Worm (Caenorhabditis elegans): Measurements from ENCODE around the gene tdo-2.

Gene tdo-2

DNA sequence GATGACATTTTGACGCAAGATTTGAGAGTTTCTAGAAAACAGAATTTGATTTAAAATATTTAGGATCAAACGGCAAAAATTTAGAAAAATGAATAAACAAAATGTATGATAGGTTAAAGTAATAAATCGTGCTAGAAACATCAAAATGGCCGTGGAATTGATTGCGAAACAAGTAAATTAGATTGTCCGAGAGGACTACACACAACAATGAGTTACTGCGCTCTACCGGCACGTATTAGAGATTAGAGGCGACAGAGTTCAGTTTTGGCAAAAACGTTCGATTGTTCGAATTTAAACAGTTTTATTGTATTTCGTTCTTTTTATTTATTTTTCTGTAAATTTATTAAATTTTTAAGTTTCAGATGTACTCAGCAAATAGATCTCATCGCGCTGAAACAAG lies 6.0 kb upstream of the tdo-2 start, which contains the start of the genes dnc-2 and bcl-7:
Gene dnc-2 (minus strand): TSS at position 33 of the 400 bp plus-strand sequence.
Gene bcl-7 (plus strand): TSS at position 363 of the 400 bp plus-strand sequence.
- TF ChIP-seq lin-35 (GFP tag; optimal IDR thresholded peaks at IDR 0.05), result peak in 1 of 3 experiments; percentile 6
- TF ChIP-seq hmg-1.2 (GFP tag; IDR thresholded peaks at IDR 0.05), result peak; percentile 94
- no peak for TF ChIP-seq hlh-12 (tag; optimal IDR thresholded peaks at IDR 0.05)
- TF ChIP-seq efl-1 (GFP tag; optimal IDR thresholded peaks at IDR 0.05), result no peak
- 0 out of 2 replicates have a peak, but pooled peaks have one; percentile 13 for TF ChIP-seq madf-8 (GFP tag; conservative IDR thresholded peaks at IDR 0.05)
- no peak for TF ChIP-seq ceh-58 (GFP tag; IDR thresholded peaks at IDR 0.05)
- no peak for TF ChIP-seq athp-1 (tag; optimal IDR thresholded peaks at IDR 0.05)
- no peak for TF ChIP-seq hrde-1 (tag; optimal IDR thresholded peaks at IDR 0.05; ENCODE audit: borderline replicate concordance)
- TF ChIP-seq F39B2.1 (GFP tag; IDR thresholded peaks at IDR 0.05), result no peak
- no peak for TF ChIP-seq egl-18 (GFP tag; IDR thresholded peaks at IDR 0.05)
- TF ChIP-seq cebp-1 (GFP tag; IDR thresholded peaks at IDR 0.05), result peak; percentile 79
- TF ChIP-seq cebp-1 (tag; optimal IDR thresholded peaks at IDR 0.05), result peak; percentile 96
- no peak for TF ChIP-seq somi-1 (GFP tag; optimal IDR thresholded peaks at IDR 0.05)
- peak; percentile 82 for TF ChIP-seq mcd-1 (GFP tag; IDR thresholded peaks at IDR 0.05)
- peak; percentile 60; the same call in 1 of the 2 replicates for TF ChIP-seq madf-6 (GFP tag; IDR thresholded peaks at IDR 0.05)
- peak; percentile 24 for TF ChIP-seq lsl-1 (GFP tag; optimal IDR thresholded peaks at IDR 0.05)
- peak; percentile 32; the same call in 1 of the 2 replicates for TF ChIP-seq F33H1.4 (GFP tag; IDR thresholded peaks at IDR 0.05)
- TF ChIP-seq mxl-1 (tag; optimal IDR thresholded peaks at IDR 0.05), result no peak
- TF ChIP-seq lsy-27 (tag; optimal IDR thresholded peaks at IDR 0.05; ENCODE audit: borderline replicate concordance, insufficient read depth), result no peak
- TF ChIP-seq lin-26 (GFP tag; IDR thresholded peaks at IDR 0.05), result no peak
- peak; percentile 19 for TF ChIP-seq ZK185.1 (tag; optimal IDR thresholded peaks at IDR 0.05; ENCODE audit: poor library complexity, severe bottlenecking)
- TF ChIP-seq snpc-4 (GFP tag; optimal IDR thresholded peaks at IDR 0.05), result no peak
- TF ChIP-seq snpc-4 (tag; optimal IDR thresholded peaks at IDR 0.05), result peak in 1 of 4 experiments; percentile 37
- no peak for TF ChIP-seq cebp-2 (GFP tag; IDR thresholded peaks at IDR 0.05)
- 0 out of 2 replicates have a peak, but pooled peaks have one; percentile 19 for TF ChIP-seq D2030.7 (GFP tag; IDR thresholded peaks at IDR 0.05)

DNA sequence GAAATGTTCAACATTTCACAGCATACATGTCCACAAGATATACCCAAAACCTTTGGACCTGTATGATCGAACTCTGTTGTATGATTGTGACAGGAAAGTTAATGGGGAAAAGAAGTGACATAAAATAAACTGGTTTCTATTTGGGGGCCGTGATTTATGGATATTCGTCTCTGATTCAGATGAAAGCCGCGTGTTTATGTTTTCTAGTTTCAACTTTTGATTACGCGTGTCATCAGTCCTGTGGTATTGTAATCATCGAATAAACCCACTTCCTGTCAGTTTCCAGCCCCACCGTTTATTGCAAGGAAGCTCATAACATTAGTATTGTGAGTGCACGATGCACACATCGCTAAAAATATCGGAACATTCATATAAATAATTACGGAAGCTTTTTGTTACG lies 2.5 kb upstream of the tdo-2 start:
- TF ChIP-seq Y95B8A.8 (GFP tag; IDR thresholded peaks at IDR 0.05) (no peak), nfya-2 (GFP tag; IDR thresholded peaks at IDR 0.05) (no peak), C06A6.2 (GFP tag; conservative IDR thresholded peaks at IDR 0.05) (no peak)

DNA sequence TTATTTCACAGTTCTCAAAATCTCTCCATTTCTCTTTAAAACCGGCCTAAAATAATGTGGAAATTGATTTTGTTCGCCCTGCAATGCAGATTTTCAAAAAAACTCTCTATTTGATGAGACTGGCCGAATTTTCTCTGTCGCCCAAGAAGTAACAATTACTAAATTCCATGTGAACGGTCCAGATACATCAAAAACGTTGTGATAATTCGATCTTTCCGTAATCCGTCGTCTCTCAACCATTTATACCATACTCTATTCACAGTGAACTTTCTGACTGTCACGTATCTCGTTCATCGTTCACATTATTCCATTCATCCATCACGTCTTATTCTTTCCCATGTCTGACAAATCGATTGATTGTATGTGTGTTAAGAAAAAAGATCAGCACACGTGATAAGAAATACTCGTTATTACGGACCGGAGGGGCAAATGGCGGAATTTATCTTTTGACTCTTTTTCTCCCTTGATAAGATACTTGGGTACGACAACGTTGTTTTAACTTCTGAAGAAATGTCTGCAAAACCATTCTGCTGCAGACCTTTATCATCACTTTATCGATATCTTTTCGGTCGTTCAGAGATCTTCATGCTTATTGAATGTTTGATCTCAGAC lies 1.4 kb upstream of the tdo-2 start:
- TF ChIP-seq dpl-1 (GFP tag; optimal IDR thresholded peaks at IDR 0.05), result no peak
- peak; percentile 36 for TF ChIP-seq ztf-26 (tag; optimal IDR thresholded peaks at IDR 0.05)
- no peak for TF ChIP-seq Y53F4B.3 (GFP tag; IDR thresholded peaks at IDR 0.05)
- TF ChIP-seq somi-1 (GFP tag; optimal IDR thresholded peaks at IDR 0.05), result peak; percentile 6
- peak; percentile 0 for TF ChIP-seq lin-40 (tag; optimal IDR thresholded peaks at IDR 0.05)

DNA sequence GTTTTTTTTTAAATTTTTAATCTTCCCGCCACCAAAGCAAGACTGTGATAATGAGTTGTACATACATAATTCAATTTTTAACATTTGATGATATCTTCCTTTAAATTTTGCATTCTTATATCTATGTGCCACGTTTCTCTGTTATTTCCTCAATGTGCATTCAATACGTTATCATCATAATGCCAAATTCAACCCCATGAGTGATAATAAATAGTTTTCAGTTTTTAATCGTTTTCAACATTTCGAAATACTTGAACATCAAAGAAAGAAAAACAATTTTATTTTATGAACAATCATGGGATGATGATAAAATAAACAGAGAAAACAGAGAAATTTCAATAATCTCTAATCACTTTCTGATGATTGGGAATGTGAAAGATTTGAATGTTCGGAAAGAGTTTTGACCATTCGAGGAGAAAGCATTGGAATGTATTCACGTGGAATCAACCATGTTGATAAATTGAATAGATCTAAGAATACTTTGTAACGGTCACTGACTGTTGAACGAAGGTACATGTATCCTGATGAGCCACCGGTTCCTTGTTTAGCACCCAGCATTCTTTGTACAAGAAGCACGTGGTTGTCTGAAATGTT lies 2.3 kb downstream of the tdo-2 start:
- TF ChIP-seq nfya-2 (GFP tag; IDR thresholded peaks at IDR 0.05), result no peak
- peak; percentile 62 for TF ChIP-seq nhr-80 (tag; optimal IDR thresholded peaks at IDR 0.05)
- TF ChIP-seq ama-1 (optimal IDR thresholded peaks at IDR 0.05), result no peak
- no peak for TF ChIP-seq ama-1 (GFP tag; optimal IDR thresholded peaks at IDR 0.05)
- TF ChIP-seq attf-5 (GFP tag; optimal IDR thresholded peaks at IDR 0.05), result peak; percentile 26
- 0 out of 2 replicates have a peak, but pooled peaks have one; percentile 15 for TF ChIP-seq Y56A3A.18 (GFP tag; IDR thresholded peaks at IDR 0.05)
- peak; percentile 19; the same call in 1 of the 2 replicates for TF ChIP-seq hmg-1.2 (GFP tag; IDR thresholded peaks at IDR 0.05)
- peak; percentile 87 for TF ChIP-seq cebp-1 (GFP tag; IDR thresholded peaks at IDR 0.05)
- TF ChIP-seq cebp-1 (tag; optimal IDR thresholded peaks at IDR 0.05), result peak; percentile 86
- TF ChIP-seq chd-7 (tag; optimal IDR thresholded peaks at IDR 0.05), result peak; percentile 8
- TF ChIP-seq tlf-1 (GFP tag; optimal IDR thresholded peaks at IDR 0.05), result peak; percentile 44
- TF ChIP-seq repo-1 (tag; optimal IDR thresholded peaks at IDR 0.05), result peak; percentile 53
